Fruit fly (Drosophila melanogaster) whole organism, adult: ENCODE results near the gene CG33258.

Experiments used
- CG11617 ChIP-seq: fragments of 200-800 bp; sonication (Bioruptor generic); optimal IDR thresholded peaks from 2 replicates; lab custom pipeline; 2017; ENCODE audit warnings: mild to moderate bottlenecking, missing biosample characterization, missing genetic modification reagents, missing genetic modification characterization
- CG12768 ChIP-seq: fragments of 200-800 bp; sonication (Bioruptor generic); optimal IDR thresholded peaks from 2 replicates; lab custom pipeline; 2017; ENCODE audit warnings: missing biosample characterization, missing genetic modification characterization, mild to moderate bottlenecking, moderate library complexity, missing genetic modification reagents
- CG14711 ChIP-seq: fragments of 200-800 bp; sonication (Bioruptor generic); optimal IDR thresholded peaks from 2 replicates; lab custom pipeline; 2018; ENCODE audit warnings: missing biosample characterization, mild to moderate bottlenecking, missing genetic modification characterization, moderate library complexity
- CG1620 ChIP-seq: fragments of 200-800 bp; sonication (Bioruptor generic); optimal IDR thresholded peaks from 2 replicates; lab custom pipeline; 2016; ENCODE audit warnings: missing biosample characterization, missing genetic modification characterization
- CG33017 ChIP-seq: fragments of 200-800 bp; sonication (Bioruptor generic); optimal IDR thresholded peaks from 2 replicates; lab custom pipeline; 2018; ENCODE audit warnings: missing biosample characterization, mild to moderate bottlenecking, missing genetic modification characterization, moderate library complexity
- CG5204 ChIP-seq: fragments of 200-800 bp; sonication (Bioruptor generic); optimal IDR thresholded peaks from 2 replicates; lab custom pipeline; 2016; ENCODE audit warnings: missing biosample characterization, missing genetic modification characterization
- CG7045 ChIP-seq: fragments of 200-800 bp; sonication (Bioruptor generic); optimal IDR thresholded peaks from 2 replicates; lab custom pipeline; 2017; ENCODE audit warnings: missing biosample characterization, mild to moderate bottlenecking, missing genetic modification characterization
- CG7101 ChIP-seq: fragments of 200-800 bp; sonication (Bioruptor generic); optimal IDR thresholded peaks from 2 replicates; lab custom pipeline; 2018; ENCODE audit warnings: missing biosample characterization, mild to moderate bottlenecking, missing genetic modification characterization, moderate library complexity
- Clk ChIP-seq: fragments of 200-800 bp; sonication (Bioruptor generic); optimal IDR thresholded peaks from 2 replicates; lab custom pipeline; 2017; ENCODE audit warnings: missing biosample characterization, missing genetic modification characterization
- Crg-1 ChIP-seq: fragments of 200-800 bp; sonication (Bioruptor generic); optimal IDR thresholded peaks from 2 replicates; lab custom pipeline; 2016; ENCODE audit warnings: missing biosample characterization, missing genetic modification characterization
- Hr96 ChIP-seq: fragments of 200-800 bp; sonication (Bioruptor generic); optimal IDR thresholded peaks from 2 replicates; lab custom pipeline; 2016; ENCODE audit warnings: missing biosample characterization, missing genetic modification characterization
- Mnt ChIP-seq: fragments of 200-800 bp; sonication (Bioruptor generic); optimal IDR thresholded peaks from 2 replicates; lab custom pipeline; 2016; ENCODE audit warnings: missing biosample characterization, mild to moderate bottlenecking, missing genetic modification characterization
- bab1 ChIP-seq: fragments of 200-800 bp; sonication (Bioruptor generic); optimal IDR thresholded peaks from 3 replicates; lab custom pipeline; 2019; ENCODE audit warnings: missing biosample characterization, mild to moderate bottlenecking, missing genetic modification characterization, moderate library complexity
- cic ChIP-seq: fragments of 200-800 bp; sonication (Bioruptor generic); optimal IDR thresholded peaks from 2 replicates; lab custom pipeline; 2017; ENCODE audit warnings: missing biosample characterization, mild to moderate bottlenecking, missing genetic modification characterization, moderate library complexity
- cnc ChIP-seq, 2 experiments: fragments of >200 bp; optimal IDR thresholded peaks; 2 replicates each; lab custom pipeline; 2017
- kay ChIP-seq: fragments of 200-800 bp; sonication (Bioruptor generic); peaks from one replicate; lab custom pipeline; 2016; ENCODE audit warnings: missing biosample characterization, missing genetic modification characterization, borderline replicate concordance
- ovo ChIP-seq: fragments of 200-800 bp; sonication (Bioruptor generic); optimal IDR thresholded peaks from 2 replicates; lab custom pipeline; 2016; ENCODE audit warnings: missing biosample characterization, missing genetic modification characterization
- pad ChIP-seq: fragments of 200-800 bp; sonication (Bioruptor generic); optimal IDR thresholded peaks from 3 replicates; lab custom pipeline; 2017; ENCODE audit warnings: missing biosample characterization, missing genetic modification characterization, mild to moderate bottlenecking, moderate library complexity, missing genetic modification reagents
- tj ChIP-seq: fragments of 200-800 bp; sonication (Bioruptor generic); optimal IDR thresholded peaks from 3 replicates; lab custom pipeline; 2017; ENCODE audit warnings: missing biosample characterization, mild to moderate bottlenecking, missing genetic modification characterization, moderate library complexity
- toe ChIP-seq: fragments of 200-800 bp; sonication (Bioruptor generic); optimal IDR thresholded peaks from 2 replicates; lab custom pipeline; 2016; ENCODE audit warnings: missing biosample characterization, missing genetic modification characterization

CG33258 gene

dm6 chr3L:16045083-16045830 lies 37.1 kb upstream of the CG33258 start:
- TF ChIP-seq cnc (optimal IDR thresholded peaks at IDR 0.05; lab: Kevin White, UChicago), result peak in 1 of 2 experiments; percentile 15
- peak; percentile 96 for TF ChIP-seq kay
- peak; percentile 80 for TF ChIP-seq tj (GFP tag; lab: Kevin White, UChicago)
- no peak for TF ChIP-seq cic

- TF ChIP-seq CG12768 (GFP tag; lab: Kevin White, UChicago), result peak; percentile 89
- TF ChIP-seq kay, result peak; percentile 91
- TF ChIP-seq CG14711 (tag; lab: Kevin White, UChicago), result peak; percentile 98
- peak; percentile 77 for TF ChIP-seq pad (GFP tag; lab: Kevin White, UChicago)
- peak; percentile 30 for TF ChIP-seq Crg-1
- TF ChIP-seq bab1 (GFP tag; lab: Kevin White, UChicago), result peak; percentile 98
- peak; percentile 66 for TF ChIP-seq Hr96 (GFP tag; lab: Kevin White, UChicago)
- peak; percentile 81 for TF ChIP-seq Clk (GFP tag; lab: Kevin White, UChicago)
- TF ChIP-seq cic, result no peak
- TF ChIP-seq CG11617 (GFP tag; lab: Kevin White, UChicago), result peak; percentile 89
- TF ChIP-seq tj (GFP tag; lab: Kevin White, UChicago), result peak; percentile 58
- peak; percentile 75 for TF ChIP-seq Mnt (GFP tag; lab: Kevin White, UChicago)
- TF ChIP-seq cnc (optimal IDR thresholded peaks at IDR 0.05; lab: Kevin White, UChicago), result no peak
- TF ChIP-seq CG1620, result peak; percentile 67
- TF ChIP-seq CG5204 (GFP tag; lab: Kevin White, UChicago), result peak; percentile 88
- peak; percentile 54 for TF ChIP-seq ovo (GFP tag; lab: Kevin White, UChicago)
- peak; percentile 89 for TF ChIP-seq CG7045 (GFP tag; lab: Kevin White, UChicago)
- peak; percentile 97 for TF ChIP-seq CG33017 (tag; lab: Kevin White, UChicago)
- TF ChIP-seq CG7101 (tag; lab: Kevin White, UChicago), result peak; percentile 96
- TF ChIP-seq toe (GFP tag; lab: Kevin White, UChicago), result peak; percentile 42
Observed at dm6 chr3L:16045831-16046336, 36.5 kb upstream of the CG33258 start.

- TF ChIP-seq CG33017 (tag; lab: Kevin White, UChicago) (peak; percentile 72), Clk (GFP tag; lab: Kevin White, UChicago) (no peak), CG11617 (GFP tag; lab: Kevin White, UChicago) (peak; percentile 7), Crg-1 (peak; percentile 60), Hr96 (GFP tag; lab: Kevin White, UChicago) (peak; percentile 49), pad (GFP tag; lab: Kevin White, UChicago) (no peak), tj (GFP tag; lab: Kevin White, UChicago) (no peak), CG12768 (GFP tag; lab: Kevin White, UChicago) (peak; percentile 76), bab1 (GFP tag; lab: Kevin White, UChicago) (peak; percentile 30), CG14711 (tag; lab: Kevin White, UChicago) (peak; percentile 28), CG5204 (GFP tag; lab: Kevin White, UChicago) (no peak), toe (GFP tag; lab: Kevin White, UChicago) (peak; percentile 36), Mnt (GFP tag; lab: Kevin White, UChicago) (peak; percentile 73), CG7045 (GFP tag; lab: Kevin White, UChicago) (no peak), cic (peak; percentile 97), cnc (optimal IDR thresholded peaks at IDR 0.05; lab: Kevin White, UChicago) (no peak), ovo (GFP tag; lab: Kevin White, UChicago) (peak; percentile 42), CG1620 (peak; percentile 11), CG7101 (tag; lab: Kevin White, UChicago) (peak; percentile 49), kay (peak; percentile 93)
Observed at dm6 chr3L:16046387-16047066, 35.8 kb upstream of the CG33258 start.

- TF ChIP-seq toe (GFP tag; lab: Kevin White, UChicago), result no peak
- no peak for TF ChIP-seq CG11617 (GFP tag; lab: Kevin White, UChicago)
- TF ChIP-seq kay, result no peak
- no peak for TF ChIP-seq CG12768 (GFP tag; lab: Kevin White, UChicago)
- no peak for TF ChIP-seq CG14711 (tag; lab: Kevin White, UChicago)
- TF ChIP-seq bab1 (GFP tag; lab: Kevin White, UChicago), result no peak
- TF ChIP-seq tj (GFP tag; lab: Kevin White, UChicago), result no peak
- no peak for TF ChIP-seq cnc (optimal IDR thresholded peaks at IDR 0.05; lab: Kevin White, UChicago)
- TF ChIP-seq Clk (GFP tag; lab: Kevin White, UChicago), result no peak
- no peak for TF ChIP-seq CG1620
- TF ChIP-seq CG7101 (tag; lab: Kevin White, UChicago), result no peak
- no peak for TF ChIP-seq pad (GFP tag; lab: Kevin White, UChicago)
- no peak for TF ChIP-seq ovo (GFP tag; lab: Kevin White, UChicago)
- no peak for TF ChIP-seq cic
- TF ChIP-seq CG7045 (GFP tag; lab: Kevin White, UChicago), result no peak
- no peak for TF ChIP-seq CG33017 (tag; lab: Kevin White, UChicago)
- TF ChIP-seq Mnt (GFP tag; lab: Kevin White, UChicago), result no peak
- no peak for TF ChIP-seq CG5204 (GFP tag; lab: Kevin White, UChicago)
Observed at dm6 chr3L:16047105-16047504, 35.2 kb upstream of the CG33258 start.

dm6 chr3L:16048086-16048485 lies 34.3 kb upstream of the CG33258 start:
- TF ChIP-seq CG11617 (GFP tag; lab: Kevin White, UChicago) (peak; percentile 5), CG7101 (tag; lab: Kevin White, UChicago) (peak; percentile 37), CG5204 (GFP tag; lab: Kevin White, UChicago) (no peak), tj (GFP tag; lab: Kevin White, UChicago) (peak; percentile 36), CG33017 (tag; lab: Kevin White, UChicago) (peak; percentile 17), CG1620 (no peak), CG12768 (GFP tag; lab: Kevin White, UChicago) (peak; percentile 64), CG14711 (tag; lab: Kevin White, UChicago) (no peak), CG7045 (GFP tag; lab: Kevin White, UChicago) (peak; percentile 49), kay (peak; percentile 56), Clk (GFP tag; lab: Kevin White, UChicago) (peak; percentile 27), ovo (GFP tag; lab: Kevin White, UChicago) (no peak), pad (GFP tag; lab: Kevin White, UChicago) (peak; percentile 68), Mnt (GFP tag; lab: Kevin White, UChicago) (peak; percentile 4), bab1 (GFP tag; lab: Kevin White, UChicago) (peak; percentile 49), Crg-1 (no peak)
